Fruit fly (Drosophila melanogaster): Measurements from ENCODE around the gene Gr94a.

DNA sequence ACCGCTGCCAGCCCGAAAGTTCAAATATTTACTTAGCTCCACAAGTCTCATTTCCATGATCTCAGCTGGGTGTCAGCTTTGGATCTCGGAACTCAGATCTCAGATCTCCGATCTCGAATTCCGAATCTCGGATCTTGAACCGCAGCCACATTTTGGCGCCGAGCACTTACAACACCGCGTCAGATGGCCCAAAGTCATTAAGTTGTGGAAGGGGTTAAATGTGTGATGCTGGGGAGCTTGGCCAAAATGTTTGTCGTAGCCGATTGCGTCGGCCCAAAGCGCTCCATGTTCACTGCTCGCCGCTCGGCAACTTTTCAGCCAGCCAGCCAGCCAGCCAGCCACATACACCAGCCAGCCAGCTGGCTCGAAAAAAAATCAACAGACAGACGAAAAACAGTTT is 39.5 kb upstream of the Gr94a start, which contains the start of gene CG6688:
- TF ChIP-seq CG6163 (GFP tag; IDR thresholded peaks at IDR 0.05) (no peak), eg (GFP tag; IDR thresholded peaks at IDR 0.05) (no peak), topi (GFP tag; optimal IDR thresholded peaks at IDR 0.05) (no peak)

All from whole organism, prepupa.